Fruit fly (Drosophila melanogaster): ENCODE data around the gene CG7950.
A peak's percentile ranks its signal among the peaks of the same experiment; 100 is the strongest.

Gene CG7950

dm6 chr3R:30046029-30047001 is 10.3 kb upstream of the CG7950 start, which contains the start of the genes RpL32 and CG7943 (continued):
- peak; percentile 92 for TF ChIP-seq Fer2 (tag; optimal IDR thresholded peaks at IDR 0.05)
- TF ChIP-seq CG2120 (GFP tag; optimal IDR thresholded peaks at IDR 0.05): peak; percentile 92
- peak; percentile 95 for TF ChIP-seq lbe (GFP tag; optimal IDR thresholded peaks at IDR 0.05)
- peak; percentile 95 for TF ChIP-seq tup (GFP tag; optimal IDR thresholded peaks at IDR 0.05)
- peak; percentile 91 for TF ChIP-seq CG1792 (GFP tag; optimal IDR thresholded peaks at IDR 0.05)
- peak; percentile 83 for TF ChIP-seq CG7556 (GFP tag; optimal IDR thresholded peaks at IDR 0.05)
- peak; percentile 93 for TF ChIP-seq nau (GFP tag; optimal IDR thresholded peaks at IDR 0.05)
- TF ChIP-seq Elba2 (GFP tag; optimal IDR thresholded peaks at IDR 0.05): peak; percentile 34
- peak; percentile 90 for TF ChIP-seq ara (GFP tag; IDR thresholded peaks at IDR 0.05)
- TF ChIP-seq zf30C (GFP tag; optimal IDR thresholded peaks at IDR 0.05): no peak
- TF ChIP-seq CG33213 (GFP tag; optimal IDR thresholded peaks at IDR 0.05): peak; percentile 96
- peak; percentile 82 for TF ChIP-seq CG12769 (tag; optimal IDR thresholded peaks at IDR 0.05)
- TF ChIP-seq CG3163 (GFP tag; optimal IDR thresholded peaks at IDR 0.05): peak; percentile 78
- peak; percentile 95 for TF ChIP-seq Fer1 (GFP tag; optimal IDR thresholded peaks at IDR 0.05)
- peak; percentile 96 for TF ChIP-seq CG18599 (GFP tag; optimal IDR thresholded peaks at IDR 0.05)
- peak; percentile 90 for TF ChIP-seq gem (tag; optimal IDR thresholded peaks at IDR 0.05)
- TF ChIP-seq croc (GFP tag; conservative IDR thresholded peaks at IDR 0.05): peak; percentile 87
- peak; percentile 91 for TF ChIP-seq CG8924 (tag; optimal IDR thresholded peaks at IDR 0.05)
- no peak for TF ChIP-seq Stat92E (GFP tag; optimal IDR thresholded peaks at IDR 0.05)
- no peak for TF ChIP-seq CG8478 (optimal IDR thresholded peaks at IDR 0.05)
- TF ChIP-seq dm (GFP tag; optimal IDR thresholded peaks at IDR 0.05): peak; percentile 97
- peak; percentile 94 for TF ChIP-seq emc (GFP tag; optimal IDR thresholded peaks at IDR 0.05)
- peak; percentile 95 for TF ChIP-seq Fer3 (tag; optimal IDR thresholded peaks at IDR 0.05)
- TF ChIP-seq Xbp1 (GFP tag; optimal IDR thresholded peaks at IDR 0.05): peak; percentile 87
- TF ChIP-seq Aef1 (GFP tag; IDR thresholded peaks at IDR 0.05): peak; percentile 96
- peak; percentile 95 for TF ChIP-seq slou (GFP tag; optimal IDR thresholded peaks at IDR 0.05)
- TF ChIP-seq danr (GFP tag; IDR thresholded peaks at IDR 0.05): peak; percentile 91
- TF ChIP-seq CG13424 (tag; optimal IDR thresholded peaks at IDR 0.05): peak; percentile 83
- TF ChIP-seq CG9817 (tag; optimal IDR thresholded peaks at IDR 0.05): peak; percentile 93
- TF ChIP-seq cad (GFP tag; optimal IDR thresholded peaks at IDR 0.05): peak; percentile 84
- TF ChIP-seq gce (GFP tag; IDR thresholded peaks at IDR 0.05): peak; percentile 79
- TF ChIP-seq Hey (tag; optimal IDR thresholded peaks at IDR 0.05): peak; percentile 89
- peak; percentile 88 for TF ChIP-seq CG30020 (tag; optimal IDR thresholded peaks at IDR 0.05)
- TF ChIP-seq Opbp (GFP tag; IDR thresholded peaks at IDR 0.05; ENCODE audit: partially characterized antibody): peak; percentile 100
- peak; percentile 83 for TF ChIP-seq jigr1 (GFP tag; IDR thresholded peaks at IDR 0.05)
- TF ChIP-seq CG32532 (GFP tag; IDR thresholded peaks at IDR 0.05): peak; percentile 96
- peak; percentile 78 for TF ChIP-seq Sry-β (GFP tag; optimal IDR thresholded peaks at IDR 0.05)
- peak; percentile 84 for TF ChIP-seq CG31365 (tag; optimal IDR thresholded peaks at IDR 0.05)
- TF ChIP-seq CG8944 (GFP tag; optimal IDR thresholded peaks at IDR 0.05): peak; percentile 97
- peak; percentile 54 for TF ChIP-seq pros (GFP tag; optimal IDR thresholded peaks at IDR 0.05)
- peak; percentile 92 for TF ChIP-seq MTF-1 (GFP tag; optimal IDR thresholded peaks at IDR 0.05; ENCODE audit: borderline replicate concordance)
- TF ChIP-seq CG14050 (GFP tag; IDR thresholded peaks at IDR 0.05): peak; percentile 91
- TF ChIP-seq bsh (GFP tag; optimal IDR thresholded peaks at IDR 0.05): peak in 1 of 2 experiments; percentile 84
- peak; percentile 94 for TF ChIP-seq Ada2b (GFP tag; IDR thresholded peaks at IDR 0.05)
- TF ChIP-seq scrt (GFP tag; optimal IDR thresholded peaks at IDR 0.05): peak; percentile 87
- peak; percentile 95 for TF ChIP-seq CG8765 (GFP tag; IDR thresholded peaks at IDR 0.05)
- peak; percentile 96 for TF ChIP-seq Atf6 (GFP tag; IDR thresholded peaks at IDR 0.05)
- TF ChIP-seq CG32772 (GFP tag; IDR thresholded peaks at IDR 0.05): peak; percentile 94
